Worm (Caenorhabditis elegans) whole organism, late embryonic: ENCODE measurements around the gene T28A11.16.

Source experiments
- C08G9.2 ChIP-seq: sonication (generic microtip); optimal IDR thresholded peaks from 2 replicates; lab custom pipeline; 2016; ENCODE audit warnings: mild to moderate bottlenecking, missing genetic modification characterization, moderate library complexity, missing compliant biosample characterization
- F13H6.1 ChIP-seq: sonication (generic microtip); optimal IDR thresholded peaks from 2 replicates; lab custom pipeline; 2016; ENCODE audit warnings: missing genetic modification characterization, missing compliant biosample characterization
- Y22D7AL.16 ChIP-seq: sonication (generic microtip); optimal IDR thresholded peaks from 2 replicates; lab custom pipeline; 2016; ENCODE audit warnings: missing genetic modification characterization, missing compliant biosample characterization
- ama-1 ChIP-seq: fragments of 150-350 bp; optimal IDR thresholded peaks from 2 replicates; lab custom pipeline; 2014
- ceh-18 ChIP-seq: sonication (generic microtip); optimal IDR thresholded peaks from 2 replicates; lab custom pipeline; 2016; ENCODE audit warnings: missing genetic modification characterization, missing compliant biosample characterization
- ceh-19 ChIP-seq: fragments of 200-800 bp; sonication (Bioruptor generic); optimal IDR thresholded peaks from 2 replicates; lab custom pipeline; 2018; ENCODE audit warnings: mild to moderate bottlenecking, missing genetic modification characterization, missing compliant biosample characterization
- ceh-2 ChIP-seq: sonication (generic microtip); optimal IDR thresholded peaks from 2 replicates; lab custom pipeline; 2016; ENCODE audit warnings: missing genotype, missing genetic modification characterization, missing compliant biosample characterization
- ceh-22 ChIP-seq: sonication (generic microtip); optimal IDR thresholded peaks from 2 replicates; lab custom pipeline; 2017; ENCODE audit warnings: missing biosample characterization, missing genetic modification characterization
- ceh-24 ChIP-seq: sonication (generic microtip); optimal IDR thresholded peaks from 2 replicates; lab custom pipeline; 2016; ENCODE audit warnings: mild to moderate bottlenecking, missing genetic modification characterization, missing compliant biosample characterization
- ceh-30 ChIP-seq: fragments of 150-350 bp; optimal IDR thresholded peaks from 2 replicates; lab custom pipeline; 2014; ENCODE audit warnings: missing biosample characterization, missing genetic modification characterization
- ceh-31 ChIP-seq: sonication (generic microtip); optimal IDR thresholded peaks from 2 replicates; lab custom pipeline; 2016; ENCODE audit warnings: missing genetic modification characterization, missing compliant biosample characterization
- ceh-45 ChIP-seq: fragments of 200-800 bp; sonication (Bioruptor generic); IDR thresholded peaks from 2 replicates; pipeline ENCODE4 v1.3.6; 2022; ENCODE audit warnings: missing genetic modification reagents, missing genetic modification characterization, missing compliant biosample characterization
- ceh-6 ChIP-seq: fragments of 200-800 bp; sonication (Bioruptor generic); optimal IDR thresholded peaks from 2 replicates; lab custom pipeline; 2018; ENCODE audit warnings: mild to moderate bottlenecking, missing genetic modification characterization, missing compliant biosample characterization
- ceh-9 ChIP-seq: sonication (generic microtip); optimal IDR thresholded peaks from 2 replicates; lab custom pipeline; 2016; ENCODE audit warnings: mild to moderate bottlenecking, missing genetic modification characterization, inconsistent platforms, missing compliant biosample characterization
- dmd-4 ChIP-seq: sonication (generic microtip); optimal IDR thresholded peaks from 2 replicates; lab custom pipeline; 2016; ENCODE audit warnings: borderline replicate concordance, missing genetic modification characterization, missing compliant biosample characterization
- dve-1 ChIP-seq: sonication (generic microtip); optimal IDR thresholded peaks from 2 replicates; lab custom pipeline; 2017; ENCODE audit warnings: antibody characterized with exemption, mild to moderate bottlenecking, missing genetic modification characterization, missing compliant biosample characterization
- elt-2 ChIP-seq: sonication (generic microtip); optimal IDR thresholded peaks from 2 replicates; lab custom pipeline; 2016; ENCODE audit warnings: missing genetic modification reagents, missing genetic modification characterization, missing compliant biosample characterization
- ets-4 ChIP-seq: sonication (generic microtip); optimal IDR thresholded peaks from 2 replicates; lab custom pipeline; 2016; ENCODE audit warnings: missing genetic modification characterization, missing compliant biosample characterization
- eyg-1 ChIP-seq: sonication (generic microtip); optimal IDR thresholded peaks from 2 replicates; lab custom pipeline; 2016; ENCODE audit warnings: missing genotype, missing genetic modification characterization, missing compliant biosample characterization
- fax-1 ChIP-seq: sonication (generic microtip); optimal IDR thresholded peaks from 2 replicates; lab custom pipeline; 2016; ENCODE audit warnings: missing genotype, missing genetic modification characterization, missing compliant biosample characterization
- fkh-10 ChIP-seq: fragments of 150-350 bp; optimal IDR thresholded peaks from 2 replicates; lab custom pipeline; 2014; ENCODE audit warnings: missing biosample characterization, missing genetic modification reagents, missing genetic modification characterization
- gmeb-2 ChIP-seq: sonication (generic microtip); optimal IDR thresholded peaks from 2 replicates; lab custom pipeline; 2016; ENCODE audit warnings: missing genetic modification characterization, inconsistent platforms, missing compliant biosample characterization
- hlh-13 ChIP-seq: fragments of 200-800 bp; sonication (Bioruptor generic); optimal IDR thresholded peaks from 2 replicates; lab custom pipeline; 2018; ENCODE audit warnings: mild to moderate bottlenecking, missing genetic modification characterization, missing compliant biosample characterization
- hlh-15 ChIP-seq: sonication (generic microtip); optimal IDR thresholded peaks from 2 replicates; lab custom pipeline; 2016; ENCODE audit warnings: missing genetic modification characterization, missing compliant biosample characterization
- hlh-30 ChIP-seq: sonication (generic microtip); optimal IDR thresholded peaks from 2 replicates; lab custom pipeline; 2017; ENCODE audit warnings: antibody characterized with exemption, missing genetic modification characterization, missing compliant biosample characterization; ENCODE audit not compliant: insufficient read depth
- hlh-6 ChIP-seq: sonication (generic microtip); optimal IDR thresholded peaks from 2 replicates; lab custom pipeline; 2016; ENCODE audit warnings: missing genotype, missing genetic modification characterization, missing compliant biosample characterization
- madf-2 ChIP-seq: sonication (generic microtip); optimal IDR thresholded peaks from 2 replicates; lab custom pipeline; 2017; ENCODE audit warnings: missing genetic modification characterization, missing compliant biosample characterization
- mec-3 ChIP-seq: sonication (generic microtip); optimal IDR thresholded peaks from 2 replicates; lab custom pipeline; 2016; ENCODE audit warnings: borderline replicate concordance, missing genetic modification characterization, missing compliant biosample characterization
- nhr-11 ChIP-seq: fragments of 150-350 bp; optimal IDR thresholded peaks from 2 replicates; lab custom pipeline; 2014; ENCODE audit warnings: missing biosample characterization, missing genetic modification characterization
- nhr-232 ChIP-seq: sonication (generic microtip); optimal IDR thresholded peaks from 2 replicates; lab custom pipeline; 2016; ENCODE audit warnings: missing genetic modification characterization, missing compliant biosample characterization
- odd-2 ChIP-seq: sonication (generic microtip); optimal IDR thresholded peaks from 2 replicates; lab custom pipeline; 2017; ENCODE audit warnings: antibody characterized with exemption, mild to moderate bottlenecking, missing genetic modification characterization, missing compliant biosample characterization
- pag-3 ChIP-seq: sonication (generic microtip); optimal IDR thresholded peaks from 2 replicates; lab custom pipeline; 2016; ENCODE audit warnings: missing compliant biosample characterization, missing genetic modification characterization, borderline replicate concordance
- pax-1 ChIP-seq: fragments of 150-350 bp; optimal IDR thresholded peaks from 2 replicates; lab custom pipeline; 2014; ENCODE audit warnings: missing biosample characterization, missing genetic modification characterization
- pqm-1 ChIP-seq: sonication (generic microtip); optimal IDR thresholded peaks from 2 replicates; lab custom pipeline; 2016; ENCODE audit warnings: missing genetic modification characterization, missing compliant biosample characterization
- ref-2 ChIP-seq: sonication (generic microtip); optimal IDR thresholded peaks from 2 replicates; lab custom pipeline; 2016; ENCODE audit warnings: missing genetic modification characterization, missing compliant biosample characterization
- rnt-1 ChIP-seq: sonication (generic microtip); optimal IDR thresholded peaks from 2 replicates; lab custom pipeline; 2016; ENCODE audit warnings: missing genetic modification characterization, missing compliant biosample characterization
- sox-2 ChIP-seq: fragments of 200-800 bp; sonication (Bioruptor generic); IDR thresholded peaks from 2 replicates; pipeline ENCODE4 v1.3.6; 2022; ENCODE audit warnings: missing genetic modification reagents, missing genetic modification characterization, missing compliant biosample characterization
- tbx-2 ChIP-seq: sonication (generic microtip); optimal IDR thresholded peaks from 2 replicates; lab custom pipeline; 2016; ENCODE audit warnings: missing genetic modification characterization, missing compliant biosample characterization
- tbx-7 ChIP-seq: sonication (generic microtip); optimal IDR thresholded peaks from 2 replicates; lab custom pipeline; 2016; ENCODE audit warnings: missing genotype, missing genetic modification characterization, missing compliant biosample characterization
- unc-55 ChIP-seq: sonication (generic microtip); optimal IDR thresholded peaks from 2 replicates; lab custom pipeline; 2017; ENCODE audit warnings: missing biosample characterization, missing genetic modification reagents, missing genetic modification characterization
- unc-86 ChIP-seq: sonication (generic microtip); optimal IDR thresholded peaks from 2 replicates; lab custom pipeline; 2016; ENCODE audit warnings: missing genetic modification characterization, missing compliant biosample characterization
- zip-5 ChIP-seq: sonication (generic microtip); optimal IDR thresholded peaks from 2 replicates; lab custom pipeline; 2016; ENCODE audit warnings: missing genetic modification characterization, missing compliant biosample characterization

T28A11.16 gene

DNA sequence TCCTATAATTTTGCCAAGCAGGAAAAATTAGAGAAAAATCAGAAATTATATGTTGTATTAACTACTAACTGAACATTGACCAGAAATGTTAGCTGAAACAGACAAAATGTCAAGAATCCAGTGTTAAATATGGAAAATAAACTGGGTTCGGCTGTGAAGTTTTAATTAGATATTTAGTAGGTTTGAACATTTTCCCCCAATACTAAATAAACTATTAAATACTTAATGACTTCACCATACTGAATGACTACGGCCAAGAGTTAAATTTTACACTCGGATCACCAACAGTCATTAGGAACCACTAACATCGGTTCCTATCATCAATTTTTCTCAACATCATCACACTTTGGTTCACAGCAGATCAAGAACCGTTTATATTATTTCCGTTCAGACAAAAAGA lies 36.4 kb upstream of the T28A11.16 start:
- TF ChIP-seq fkh-10 (GFP tag; lab: Kevin White, UChicago) (no peak), dve-1 (tag; lab: Kevin White, UChicago) (no peak), ceh-31 (tag; lab: Kevin White, UChicago) (no peak), pqm-1 (tag; lab: Kevin White, UChicago) (no peak)

DNA sequence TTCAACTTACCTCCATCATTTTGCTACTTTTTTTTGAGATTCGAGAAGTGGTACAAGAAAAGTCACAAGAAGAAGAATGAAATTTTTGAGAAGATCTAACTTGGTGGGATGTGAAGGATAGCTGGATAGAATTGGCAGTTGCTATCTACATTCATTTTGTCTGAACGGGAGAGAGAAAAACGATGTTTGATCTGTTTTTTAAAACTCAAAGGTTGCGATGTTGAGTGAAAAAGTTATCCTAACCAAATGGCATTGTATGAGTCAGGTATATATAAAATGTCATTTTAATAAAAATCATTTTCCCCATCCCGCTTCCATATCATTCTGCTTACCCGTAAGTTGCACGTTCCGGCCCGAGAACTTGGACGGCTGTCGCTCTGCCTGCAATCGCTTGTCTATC lies 30.2 kb upstream of the T28A11.16 start, which contains the start of gene F35F10.6:
Gene F35F10.6, minus strand, starts transcription at position 101 of the 400 bp plus-strand sequence.
- TF ChIP-seq elt-2 (tag; lab: Kevin White, UChicago) (no peak), sox-2 (GFP tag; lab: Robert Waterston, UW) (no peak), tbx-7 (tag; lab: Kevin White, UChicago) (no peak), hlh-6 (tag; lab: Kevin White, UChicago) (no peak), C08G9.2 (no peak), gmeb-2 (no peak), unc-86 (tag; lab: Kevin White, UChicago) (no peak), ceh-24 (tag; lab: Kevin White, UChicago) (no peak), ceh-22 (no peak), eyg-1 (tag; lab: Kevin White, UChicago) (no peak), nhr-11 (tag; lab: Kevin White, UChicago) (no peak), rnt-1 (tag; lab: Kevin White, UChicago) (no peak), ets-4 (tag; lab: Kevin White, UChicago) (no peak), odd-2 (tag; lab: Kevin White, UChicago) (no peak), madf-2 (tag; lab: Kevin White, UChicago) (no peak), hlh-13 (GFP tag; lab: Kevin White, UChicago) (no peak), hlh-15 (no peak), pag-3 (no peak), fkh-10 (GFP tag; lab: Kevin White, UChicago) (no peak), dve-1 (tag; lab: Kevin White, UChicago) (no peak)

DNA sequence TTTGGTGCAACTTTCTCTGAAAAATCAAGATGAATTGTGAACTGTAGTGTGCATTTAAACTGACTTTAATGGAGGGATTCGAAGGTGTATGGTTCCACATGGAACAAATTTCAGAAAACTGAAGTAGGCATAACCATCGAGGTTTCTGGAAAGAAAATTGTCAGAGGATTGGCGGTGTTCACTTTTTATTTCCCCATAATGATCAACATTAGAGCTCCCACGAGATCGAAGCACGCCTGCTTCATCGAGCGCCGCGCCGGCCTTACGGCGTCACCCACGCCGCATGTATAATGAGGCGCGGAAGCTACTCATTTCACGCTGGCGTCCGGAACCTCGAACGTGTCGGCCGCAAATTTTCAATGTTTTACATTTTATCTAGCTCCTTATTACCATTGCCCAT lies 29.1 kb upstream of the T28A11.16 start:
- no peak for TF ChIP-seq fkh-10 (GFP tag; lab: Kevin White, UChicago)
- TF ChIP-seq ama-1 (lab: Kevin White, UChicago) = no peak
- TF ChIP-seq ceh-18 (tag; lab: Kevin White, UChicago) = no peak
- no peak for TF ChIP-seq nhr-11 (tag; lab: Kevin White, UChicago)
- no peak for TF ChIP-seq eyg-1 (tag; lab: Kevin White, UChicago)
- TF ChIP-seq ceh-9 (tag; lab: Kevin White, UChicago) = no peak
- no peak for TF ChIP-seq Y22D7AL.16 (tag; lab: Kevin White, UChicago)
- no peak for TF ChIP-seq rnt-1 (tag; lab: Kevin White, UChicago)
- TF ChIP-seq elt-2 (tag; lab: Kevin White, UChicago) = no peak
- no peak for TF ChIP-seq ceh-6 (GFP tag; lab: Kevin White, UChicago)
- TF ChIP-seq ceh-30 = no peak
- no peak for TF ChIP-seq mec-3 (tag; lab: Kevin White, UChicago)
- no peak for TF ChIP-seq sox-2 (GFP tag; lab: Robert Waterston, UW)
- TF ChIP-seq, all 69 proteins: peak for 0

DNA sequence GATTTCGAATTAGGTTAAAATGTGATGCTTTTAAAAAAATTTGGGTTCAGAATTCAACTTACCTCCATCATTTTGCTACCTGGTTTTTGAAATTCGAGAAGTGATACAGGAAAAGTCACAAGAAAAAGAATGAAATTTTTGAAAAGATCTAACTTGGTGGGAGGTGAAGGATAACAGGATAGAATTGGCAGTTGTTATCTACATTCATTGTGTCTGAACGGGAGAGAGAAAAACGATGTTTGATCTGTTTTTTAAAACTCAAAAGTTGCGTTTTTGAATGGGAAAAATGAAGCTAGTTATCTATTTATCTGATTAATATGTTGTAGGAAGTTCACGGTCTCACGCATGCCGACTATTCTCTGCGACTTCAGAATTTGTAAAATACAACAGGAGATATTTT lies 28.3 kb upstream of the T28A11.16 start, which contains the start of gene F35F10.7:
Gene F35F10.7, minus strand, starts transcription at position 101 of the 400 bp plus-strand sequence.
- TF ChIP-seq odd-2 (tag; lab: Kevin White, UChicago) (no peak), zip-5 (tag; lab: Kevin White, UChicago) (no peak), ceh-6 (GFP tag; lab: Kevin White, UChicago) (no peak), ceh-18 (tag; lab: Kevin White, UChicago) (no peak), unc-86 (tag; lab: Kevin White, UChicago) (no peak), elt-2 (tag; lab: Kevin White, UChicago) (no peak), ama-1 (lab: Kevin White, UChicago) (no peak), tbx-2 (tag; lab: Kevin White, UChicago) (no peak), madf-2 (tag; lab: Kevin White, UChicago) (no peak), ceh-31 (tag; lab: Kevin White, UChicago) (no peak), nhr-232 (tag; lab: Kevin White, UChicago) (no peak)

DNA sequence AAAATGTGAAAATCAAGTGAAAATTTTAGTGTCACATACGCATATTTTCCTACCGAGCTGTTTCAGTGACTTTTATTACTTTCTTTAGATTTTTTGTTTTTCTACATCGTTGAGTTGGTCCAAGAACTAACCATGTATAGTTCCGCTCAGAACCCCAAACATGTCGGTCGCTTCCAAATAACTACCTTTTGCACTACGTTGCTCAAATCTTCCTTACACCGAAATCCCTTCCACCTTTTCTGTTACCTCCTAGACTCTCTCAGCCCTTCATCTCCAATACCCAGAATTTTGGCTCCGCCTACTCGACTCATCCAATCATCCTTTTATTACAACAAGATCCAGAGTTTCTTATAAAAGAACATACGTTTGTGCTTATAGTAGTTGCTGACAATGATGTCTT lies 25.6 kb upstream of the T28A11.16 start, which contains the start of gene F35F10.5:
Gene F35F10.5, plus strand, starts transcription at position 301 of the 400 bp plus-strand sequence.
- TF ChIP-seq tbx-2 (tag; lab: Kevin White, UChicago) (no peak), pqm-1 (tag; lab: Kevin White, UChicago) (no peak), sox-2 (GFP tag; lab: Robert Waterston, UW) (no peak), eyg-1 (tag; lab: Kevin White, UChicago) (no peak), fax-1 (tag; lab: Kevin White, UChicago) (no peak), dmd-4 (tag; lab: Kevin White, UChicago) (no peak), ceh-19 (GFP tag; lab: Kevin White, UChicago) (no peak), dve-1 (tag; lab: Kevin White, UChicago) (no peak), ref-2 (tag; lab: Kevin White, UChicago) (no peak), pag-3 (no peak), ceh-45 (GFP tag; lab: Robert Waterston, UW) (no peak), ceh-2 (tag; lab: Kevin White, UChicago) (no peak), fkh-10 (GFP tag; lab: Kevin White, UChicago) (no peak), pax-1 (tag; lab: Kevin White, UChicago) (no peak), rnt-1 (tag; lab: Kevin White, UChicago) (no peak), F13H6.1 (no peak), hlh-30 (tag; lab: Kevin White, UChicago) (no peak), unc-55 (GFP tag; lab: Kevin White, UChicago) (no peak)
